Worm (Caenorhabditis elegans) whole organism, L2 larva: ENCODE measurements around the gene F38A1.9.

Experiments used
- blmp-1 ChIP-seq: sonication (generic microtip); optimal IDR thresholded peaks from 2 replicates; lab custom pipeline; 2017; ENCODE audit warnings: missing genetic modification characterization, mild to moderate bottlenecking, missing compliant biosample characterization, antibody characterized with exemption, moderate library complexity; ENCODE audit not compliant: insufficient read depth
- egl-27 ChIP-seq: sonication (generic microtip); optimal IDR thresholded peaks from 3 replicates; lab custom pipeline; 2017; ENCODE audit warnings: missing biosample characterization, missing genetic modification reagents, missing genetic modification characterization
- elt-3 ChIP-seq: sonication (generic microtip); optimal IDR thresholded peaks from 2 replicates; lab custom pipeline; 2017; ENCODE audit warnings: missing biosample characterization, missing genetic modification characterization
- gmeb-1 ChIP-seq: fragments of 150-350 bp; optimal IDR thresholded peaks from 2 replicates; lab custom pipeline; 2014; ENCODE audit warnings: missing biosample characterization, missing genetic modification characterization
- mdl-1 ChIP-seq, 2 experiments: fragments of 150-350 bp in 1 of 2; sonication (generic microtip) in 1 of 2; optimal IDR thresholded peaks; 2 replicates each; lab custom pipeline; 2017; ENCODE audit warnings: missing biosample characterization in 2 of 2, missing genetic modification characterization in 2 of 2
- nhr-237 ChIP-seq: fragments of 150-350 bp; optimal IDR thresholded peaks from 2 replicates; lab custom pipeline; 2014; ENCODE audit warnings: missing biosample characterization, missing genetic modification characterization
- nhr-25 ChIP-seq: fragments of 150-350 bp; sonication (generic microtip); optimal IDR thresholded peaks from 3 replicates; lab custom pipeline; 2014; ENCODE audit warnings: missing biosample characterization, missing genetic modification characterization
- sma-9 ChIP-seq, 2 experiments: fragments of 150-350 bp in 1 of 2; sonication (generic microtip) in 1 of 2; optimal IDR thresholded peaks; 2 replicates each; lab custom pipeline; 2014 to 2016; ENCODE audit warnings: missing genetic modification characterization in 2 of 2, mild to moderate bottlenecking in 1 of 2, missing biosample characterization in 1 of 2, missing compliant biosample characterization in 1 of 2, missing genetic modification reagents in 1 of 2, moderate library complexity in 1 of 2
- ztf-11 ChIP-seq: sonication (generic microtip); optimal IDR thresholded peaks from 2 replicates; lab custom pipeline; 2017; ENCODE audit warnings: missing biosample characterization, missing genetic modification characterization

- no peak for TF ChIP-seq nhr-25 (tag; lab: Kevin White, UChicago)
- TF ChIP-seq ztf-11 (tag; lab: Kevin White, UChicago): no peak
- no peak for TF ChIP-seq gmeb-1 (tag; lab: Kevin White, UChicago)
- TF ChIP-seq mdl-1 (tag; optimal IDR thresholded peaks at IDR 0.05; lab: Kevin White, UChicago): no peak
- no peak for TF ChIP-seq elt-3 (tag; lab: Kevin White, UChicago)
- no peak for TF ChIP-seq egl-27
- TF ChIP-seq nhr-237 (tag; lab: Kevin White, UChicago): no peak
- TF ChIP-seq blmp-1: no peak
- no peak for TF ChIP-seq sma-9 (GFP tag; optimal IDR thresholded peaks at IDR 0.05; lab: Kevin White, UChicago)
- TF ChIP-seq sma-9 (tag; optimal IDR thresholded peaks at IDR 0.05; lab: Kevin White, UChicago): no peak
Measured at ce11 chrIV:1224781-1225180, 20.4 kb downstream of the F38A1.9 start.
